Fruit fly (Drosophila melanogaster) whole organism, wandering third instar larva: ENCODE data around the gene Ugt36F1.
A peak's percentile ranks its signal among the peaks of the same experiment; 100 is the strongest.

Experiments
- Abd-B ChIP-seq: fragments of >200 bp; optimal IDR thresholded peaks from 2 replicates; lab custom pipeline; 2017; ENCODE audit warnings: missing biosample characterization, missing genetic modification characterization
- CG32264 ChIP-seq: fragments of 200-800 bp; sonication (Bioruptor generic); optimal IDR thresholded peaks from 2 replicates; lab custom pipeline; 2016; ENCODE audit warnings: missing biosample characterization, missing genetic modification characterization
- CG9705 ChIP-seq: fragments of 200-800 bp; sonication (Bioruptor generic); optimal IDR thresholded peaks from 2 replicates; lab custom pipeline; 2018; ENCODE audit warnings: missing biosample characterization, mild to moderate bottlenecking, missing genetic modification characterization
- CrebA ChIP-seq: fragments of 200-800 bp; sonication (Bioruptor generic); optimal IDR thresholded peaks from 2 replicates; lab custom pipeline; 2016; ENCODE audit warnings: missing biosample characterization, mild to moderate bottlenecking, missing genetic modification characterization, borderline replicate concordance
- Dfd ChIP-seq: fragments of >200 bp; optimal IDR thresholded peaks from 2 replicates; lab custom pipeline; 2017; ENCODE audit warnings: missing biosample characterization, missing genetic modification characterization
- Dif ChIP-seq: fragments of 200-275, 200-300 bp; sonication (Bioruptor generic); optimal IDR thresholded peaks from 2 replicates; lab custom pipeline; 2018; ENCODE audit warnings: missing biosample characterization, missing genetic modification characterization; ENCODE audit not compliant: partially characterized antibody
- GATAd ChIP-seq: sonication (Bioruptor generic); optimal IDR thresholded peaks from 2 replicates; lab custom pipeline; 2016; ENCODE audit warnings: missing biosample characterization, missing genetic modification characterization
- HLH106 ChIP-seq: fragments of 200-800 bp; optimal IDR thresholded peaks from 3 replicates; lab custom pipeline; 2019; ENCODE audit warnings: missing biosample characterization, mild to moderate bottlenecking, missing genetic modification characterization, moderate library complexity
- Hnf4 ChIP-seq: fragments of 200-800 bp; sonication (Bioruptor generic); optimal IDR thresholded peaks from 2 replicates; lab custom pipeline; 2016; ENCODE audit warnings: missing biosample characterization, mild to moderate bottlenecking, missing genetic modification characterization
- Hr78 ChIP-seq: fragments of >200 bp; optimal IDR thresholded peaks from 2 replicates; lab custom pipeline; 2017; ENCODE audit warnings: missing biosample characterization, missing genetic modification characterization
- Hr83 ChIP-seq: fragments of 200-300 bp; sonication (Bioruptor generic); optimal IDR thresholded peaks from 2 replicates; lab custom pipeline; 2016; ENCODE audit warnings: missing biosample characterization, mild to moderate bottlenecking, missing genetic modification characterization, moderate library complexity; ENCODE audit not compliant: poor library complexity, severe bottlenecking
- Jra ChIP-seq: sonication (Bioruptor generic); optimal IDR thresholded peaks from 2 replicates; lab custom pipeline; 2016; ENCODE audit warnings: missing biosample characterization, missing genetic modification characterization
- Mio ChIP-seq: sonication (Bioruptor generic); optimal IDR thresholded peaks from 2 replicates; lab custom pipeline; 2016; ENCODE audit warnings: missing biosample characterization, missing genetic modification characterization
- Myc ChIP-seq: fragments of >200 bp; optimal IDR thresholded peaks from 2 replicates; lab custom pipeline; 2017
- OdsH ChIP-seq: fragments of 200-800 bp; sonication (Bioruptor generic); optimal IDR thresholded peaks from 2 replicates; lab custom pipeline; 2016; ENCODE audit warnings: missing biosample characterization, mild to moderate bottlenecking, missing genetic modification characterization
- Rel ChIP-seq, 2 experiments: fragments of 200-800 bp; sonication (Bioruptor generic) in 1 of 2; optimal IDR thresholded peaks; 2 replicates in 1 of 2; 3 replicates in 1 of 2; lab custom pipeline; 2016 to 2019; ENCODE audit warnings: mild to moderate bottlenecking in 2 of 2, missing biosample characterization in 2 of 2, missing genetic modification characterization in 2 of 2, moderate library complexity in 1 of 2
- Sp1 ChIP-seq: fragments of 200-800 bp; sonication (Bioruptor generic); optimal IDR thresholded peaks from 3 replicates; lab custom pipeline; 2019; ENCODE audit warnings: missing biosample characterization, mild to moderate bottlenecking, missing genetic modification characterization, moderate library complexity
- Vsx2 ChIP-seq: fragments of 200-300, 225-300 bp; sonication (Bioruptor generic); optimal IDR thresholded peaks from 2 replicates; lab custom pipeline; 2018; ENCODE audit warnings: missing biosample characterization, missing genetic modification characterization; ENCODE audit not compliant: partially characterized antibody
- br ChIP-seq: fragments of 200-800 bp; sonication (Bioruptor generic); optimal IDR thresholded peaks from 2 replicates; lab custom pipeline; 2016; ENCODE audit warnings: missing biosample characterization, missing genetic modification characterization
- brk ChIP-seq: fragments of 200-800 bp; sonication (Bioruptor generic); optimal IDR thresholded peaks from 2 replicates; lab custom pipeline; 2016; ENCODE audit warnings: missing biosample characterization, mild to moderate bottlenecking, missing genetic modification characterization
- dl ChIP-seq, 2 experiments: fragments of 175-275, 200-275 bp in 1 of 2; fragments of 200-275 bp in 1 of 2; sonication (Bioruptor generic); optimal IDR thresholded peaks; lab custom pipeline; 2018; ENCODE audit warnings: mild to moderate bottlenecking in 2 of 2, missing biosample characterization in 2 of 2, missing genetic modification characterization in 2 of 2, moderate library complexity in 2 of 2; ENCODE audit not compliant: partially characterized antibody in 2 of 2, insufficient read depth in 1 of 2
- dsf ChIP-seq: sonication (Bioruptor generic); optimal IDR thresholded peaks from 2 replicates; lab custom pipeline; 2016; ENCODE audit warnings: missing biosample characterization, missing genetic modification characterization, borderline replicate concordance
- ey ChIP-seq: fragments of 200-800 bp; sonication (Bioruptor generic); optimal IDR thresholded peaks from 2 replicates; lab custom pipeline; 2016; ENCODE audit warnings: missing biosample characterization, missing genetic modification characterization
- foxo ChIP-seq, 2 experiments: fragments of 200-800 bp; sonication (Bioruptor generic); optimal IDR thresholded peaks; 2 replicates in 1 of 2; 3 replicates in 1 of 2; lab custom pipeline; 2016 to 2017; ENCODE audit warnings: missing biosample characterization in 2 of 2, missing genetic modification characterization in 2 of 2
- fru ChIP-seq: fragments of 200-800 bp; sonication (Bioruptor generic); optimal IDR thresholded peaks from 3 replicates; lab custom pipeline; 2016; ENCODE audit warnings: missing biosample characterization, mild to moderate bottlenecking, missing genetic modification characterization
- h ChIP-seq: fragments of 200-800 bp; sonication (Bioruptor generic); optimal IDR thresholded peaks from 3 replicates; lab custom pipeline; 2016; ENCODE audit warnings: missing biosample characterization, mild to moderate bottlenecking, missing genetic modification characterization
- jim ChIP-seq: fragments of 175-275, 200-325 bp; sonication (Bioruptor generic); optimal IDR thresholded peaks from 2 replicates; lab custom pipeline; 2016; ENCODE audit warnings: missing biosample characterization, mild to moderate bottlenecking, missing genetic modification characterization
- lola ChIP-seq: fragments of >200 bp; optimal IDR thresholded peaks from 2 replicates; lab custom pipeline; 2017; ENCODE audit warnings: missing biosample characterization, missing genetic modification characterization
- pan ChIP-seq: fragments of >200 bp; optimal IDR thresholded peaks from 2 replicates; lab custom pipeline; 2017
- psq ChIP-seq: fragments of 200-800 bp; sonication (Bioruptor generic); optimal IDR thresholded peaks from 3 replicates; lab custom pipeline; 2017; ENCODE audit warnings: missing biosample characterization, mild to moderate bottlenecking, missing genetic modification characterization, moderate library complexity
- rgr ChIP-seq: fragments of 200-800 bp; sonication (Bioruptor generic); optimal IDR thresholded peaks from 3 replicates; lab custom pipeline; 2016; ENCODE audit warnings: missing biosample characterization, mild to moderate bottlenecking, missing genetic modification characterization
- sage ChIP-seq: fragments of 200-800 bp; sonication (Bioruptor generic); optimal IDR thresholded peaks from 2 replicates; lab custom pipeline; 2016; ENCODE audit warnings: missing biosample characterization, mild to moderate bottlenecking, missing genetic modification characterization
- sv ChIP-seq: fragments of 200-800 bp; sonication (Bioruptor generic); optimal IDR thresholded peaks from 3 replicates; lab custom pipeline; 2016; ENCODE audit warnings: missing biosample characterization, missing genetic modification characterization
- usp ChIP-seq: fragments of >200 bp; optimal IDR thresholded peaks from 2 replicates; lab custom pipeline; 2017; ENCODE audit warnings: missing biosample characterization, missing genetic modification characterization
- woc ChIP-seq: sonication (Bioruptor generic); optimal IDR thresholded peaks from 2 replicates; lab custom pipeline; 2016; ENCODE audit warnings: missing biosample characterization, mild to moderate bottlenecking, missing genetic modification characterization

Gene Ugt36F1

dm6 chr2L:18826496-18827008 lies 7.4 kb downstream of the Ugt36F1 start, which contains the start of gene Ugt36E1:
Gene Ugt36E1 (plus strand): TSS chr2L:18826770.
- TF ChIP-seq foxo (GFP tag; optimal IDR thresholded peaks at IDR 0.05; lab: Kevin White, UChicago) (no peak), GATAd (no peak), woc (GFP tag; lab: Kevin White, UChicago) (no peak), usp (GFP tag; lab: Kevin White, UChicago) (no peak), brk (GFP tag; lab: Kevin White, UChicago) (no peak), Rel (GFP tag; optimal IDR thresholded peaks at IDR 0.05; lab: Kevin White, UChicago) (no peak), Rel (tag; optimal IDR thresholded peaks at IDR 0.05; lab: Kevin White, UChicago) (no peak), dl (GFP tag; optimal IDR thresholded peaks at IDR 0.05; lab: Kevin White, UChicago; ENCODE audit: insufficient read depth in 1 of 2, partially characterized antibody in 2 of 2) (no peak), sv (GFP tag; lab: Kevin White, UChicago) (no peak), OdsH (no peak), CG32264 (GFP tag; lab: Kevin White, UChicago) (no peak), Sp1 (GFP tag; lab: Kevin White, UChicago) (no peak)

- TF ChIP-seq CG9705 (peak; percentile 56), Dfd (GFP tag; lab: Kevin White, UChicago) (no peak), Sp1 (GFP tag; lab: Kevin White, UChicago) (peak; percentile 53), Abd-B (GFP tag; lab: Kevin White, UChicago) (no peak), rgr (GFP tag; lab: Kevin White, UChicago) (peak; percentile 55), brk (GFP tag; lab: Kevin White, UChicago) (no peak), fru (GFP tag; lab: Kevin White, UChicago) (peak; percentile 61), woc (GFP tag; lab: Kevin White, UChicago) (peak; percentile 90), pan (lab: Kevin White, UChicago) (no peak), sv (GFP tag; lab: Kevin White, UChicago) (peak; percentile 46), HLH106 (tag; lab: Kevin White, UChicago) (peak; percentile 73), CrebA (no peak), sage (GFP tag; lab: Kevin White, UChicago) (peak; percentile 24), lola (GFP tag; lab: Kevin White, UChicago) (no peak), CG32264 (GFP tag; lab: Kevin White, UChicago) (no peak), h (peak; percentile 74), jim (GFP tag; lab: Kevin White, UChicago) (no peak), Myc (lab: Kevin White, UChicago) (peak; percentile 100), ey (GFP tag; lab: Kevin White, UChicago) (peak; percentile 54), Jra (GFP tag; lab: Kevin White, UChicago) (peak; percentile 16), Mio (no peak), usp (GFP tag; lab: Kevin White, UChicago) (no peak), psq (peak; percentile 43), OdsH (peak; percentile 42), foxo (GFP tag; optimal IDR thresholded peaks at IDR 0.05; lab: Kevin White, UChicago) (peak in 1 of 2 experiments; percentile 76), GATAd (no peak), Vsx2 (peak; percentile 95), br (GFP tag; lab: Kevin White, UChicago) (peak; percentile 63), Hnf4 (peak; percentile 72), Hr78 (GFP tag; lab: Kevin White, UChicago) (no peak), Rel (GFP tag; optimal IDR thresholded peaks at IDR 0.05; lab: Kevin White, UChicago) (no peak), Rel (tag; optimal IDR thresholded peaks at IDR 0.05; lab: Kevin White, UChicago) (peak; percentile 34), Hr83 (GFP tag; lab: Kevin White, UChicago) (no peak), Dif (GFP tag; lab: Kevin White, UChicago) (peak; percentile 71), dsf (GFP tag; lab: Kevin White, UChicago) (peak; percentile 49)
Measured at dm6 chr2L:18830587-18831528, 11.7 kb downstream of the Ugt36F1 start, which contains the start of the genes CG17597 and ScpX. Gene CG17597 (minus strand): TSS chr2L:18831153. Gene ScpX (plus strand): TSS chr2L:18831229.
